Worm (Caenorhabditis elegans) whole organism, L4 larva: Measurements from ENCODE around the gene dlg-1.
A peak's percentile ranks its signal among the peaks of the same experiment; 100 is the strongest.

Source experiments
- D1046.2 ChIP-seq: fragments of 200-800 bp; sonication (Bioruptor generic); IDR thresholded peaks from 2 replicates; pipeline ENCODE4 v1.3.6; 2022; ENCODE audit warnings: missing genetic modification characterization, missing compliant biosample characterization
- F26F4.8 ChIP-seq: fragments of 200-800 bp; sonication (Bioruptor generic); conservative IDR thresholded peaks from 2 replicates; pipeline ENCODE4 v1.3.6; 2022; ENCODE audit warnings: missing genetic modification characterization, missing compliant biosample characterization
- T26A8.4 ChIP-seq: fragments of 200-800 bp; sonication (Bioruptor generic); IDR thresholded peaks from 2 replicates; pipeline ENCODE4 v1.3.6; 2022; ENCODE audit warnings: missing genetic modification characterization, missing compliant biosample characterization
- Y105C5A.15 ChIP-seq: fragments of 200-800 bp; sonication (Bioruptor generic); IDR thresholded peaks from 2 replicates; pipeline ENCODE4 v1.3.6; 2022; ENCODE audit warnings: missing genetic modification characterization, missing compliant biosample characterization
- Y5F2A.4 ChIP-seq: fragments of 200-800 bp; sonication (Bioruptor generic); optimal IDR thresholded peaks from 2 replicates; lab custom pipeline; 2018; ENCODE audit warnings: mild to moderate bottlenecking, missing genetic modification characterization, missing compliant biosample characterization
- Y75B8A.6 ChIP-seq: fragments of 200-800 bp; sonication (Bioruptor generic); IDR thresholded peaks from 2 replicates; pipeline ENCODE4 v1.3.6; 2022; ENCODE audit warnings: missing genetic modification reagents, missing genetic modification characterization, missing compliant biosample characterization
- ZK546.5 ChIP-seq, 2 experiments: sonication (generic microtip); optimal IDR thresholded peaks; 2 replicates each; lab custom pipeline; 2017; ENCODE audit warnings: missing biosample characterization in 2 of 2, missing genetic modification characterization in 2 of 2
- aha-1 ChIP-seq: fragments of 150-350 bp; peaks from one replicate; lab custom pipeline; 2014; ENCODE audit warnings: missing biosample characterization, missing genetic modification characterization
- ama-1 ChIP-seq: fragments of 150-350 bp; optimal IDR thresholded peaks from 2 replicates; lab custom pipeline; 2014; ENCODE audit warnings: inconsistent platforms, mixed read lengths
- arid-1 ChIP-seq: fragments of 200-800 bp; sonication (Bioruptor generic); conservative IDR thresholded peaks from 2 replicates; pipeline ENCODE4 v1.3.6; 2022; ENCODE audit warnings: missing genetic modification reagents, missing genetic modification characterization, missing compliant biosample characterization
- ceh-44 ChIP-seq: fragments of 200-800 bp; sonication (Bioruptor generic); IDR thresholded peaks from 2 replicates; pipeline ENCODE4 v1.3.6; 2022; ENCODE audit warnings: missing genetic modification reagents, missing genetic modification characterization, missing compliant biosample characterization
- ces-1 ChIP-seq: fragments of 150-350 bp; sonication (generic microtip); optimal IDR thresholded peaks from 4 replicates; lab custom pipeline; 2014; ENCODE audit warnings: missing biosample characterization, missing genetic modification reagents, missing genetic modification characterization
- cey-2 ChIP-seq: sonication (generic microtip); optimal IDR thresholded peaks from 3 replicates; lab custom pipeline; 2017; ENCODE audit warnings: missing genetic modification characterization, mild to moderate bottlenecking, missing compliant biosample characterization, antibody characterized with exemption, borderline replicate concordance; ENCODE audit not compliant: insufficient read depth
- daf-8 ChIP-seq: fragments of 200-800 bp; sonication (Bioruptor generic); IDR thresholded peaks from 2 replicates; pipeline ENCODE4 v1.3.6; 2022; ENCODE audit warnings: missing genetic modification characterization, missing compliant biosample characterization
- dmd-6 ChIP-seq: fragments of 200-800 bp; sonication (Bioruptor generic); IDR thresholded peaks from 2 replicates; pipeline ENCODE4 v1.3.6; 2022; ENCODE audit warnings: missing genetic modification reagents, missing genetic modification characterization, missing compliant biosample characterization
- dpl-1 ChIP-seq: fragments of 150-350 bp; optimal IDR thresholded peaks from 2 replicates; lab custom pipeline; 2014; ENCODE audit warnings: missing biosample characterization, missing genetic modification reagents, missing genetic modification characterization
- duxl-1 ChIP-seq: sonication (generic microtip); optimal IDR thresholded peaks from 2 replicates; lab custom pipeline; 2016; ENCODE audit warnings: mild to moderate bottlenecking, missing genetic modification characterization, moderate library complexity, missing compliant biosample characterization; ENCODE audit not compliant: poor library complexity
- dve-1 ChIP-seq: sonication (generic microtip); optimal IDR thresholded peaks from 2 replicates; lab custom pipeline; 2017; ENCODE audit warnings: antibody characterized with exemption, mild to moderate bottlenecking, missing genetic modification characterization, missing compliant biosample characterization; ENCODE audit not compliant: insufficient read depth
- fkh-10 ChIP-seq: fragments of 150-350 bp; optimal IDR thresholded peaks from 2 replicates; lab custom pipeline; 2014; ENCODE audit warnings: missing biosample characterization, missing genetic modification reagents, missing genetic modification characterization
- hif-1 ChIP-seq, 2 experiments: sonication (generic microtip); optimal IDR thresholded peaks; 2 replicates each; lab custom pipeline; 2016 to 2017; ENCODE audit warnings: missing compliant biosample characterization in 2 of 2, missing genetic modification characterization in 2 of 2, missing genetic modification reagents in 2 of 2, missing genotype in 2 of 2, mild to moderate bottlenecking in 1 of 2
- hlh-30 ChIP-seq: sonication (generic microtip); optimal IDR thresholded peaks from 2 replicates; lab custom pipeline; 2017; ENCODE audit warnings: antibody characterized with exemption, mild to moderate bottlenecking, missing genetic modification characterization, missing compliant biosample characterization; ENCODE audit not compliant: insufficient read depth
- hmg-1.1 ChIP-seq: fragments of 200-800 bp; sonication (Bioruptor generic); IDR thresholded peaks from 2 replicates; pipeline ENCODE4 v1.3.6; 2022; ENCODE audit warnings: missing genetic modification reagents, missing genetic modification characterization, missing compliant biosample characterization
- lim-7 ChIP-seq: fragments of 200-800 bp; sonication (Bioruptor generic); IDR thresholded peaks from 2 replicates; pipeline ENCODE4 v1.3.6; 2022; ENCODE audit warnings: missing genetic modification characterization, missing compliant biosample characterization
- lin-29 ChIP-seq: fragments of 200-800 bp; sonication (Bioruptor generic); IDR thresholded peaks from 2 replicates; pipeline ENCODE4 v1.3.6; 2022; ENCODE audit warnings: missing genetic modification reagents, missing genetic modification characterization, missing compliant biosample characterization
- madf-9 ChIP-seq: fragments of 200-800 bp; sonication (Bioruptor generic); conservative IDR thresholded peaks from 2 replicates; pipeline ENCODE4 v1.3.6; 2022; ENCODE audit warnings: missing genetic modification reagents, missing genetic modification characterization, missing compliant biosample characterization
- mdl-1 ChIP-seq, 2 experiments: fragments of 150-350 bp in 1 of 2; sonication (generic microtip) in 1 of 2; optimal IDR thresholded peaks; 2 replicates each; lab custom pipeline; 2014 to 2017; ENCODE audit warnings: missing biosample characterization in 2 of 2, missing genetic modification characterization in 2 of 2
- mxl-3 ChIP-seq: fragments of 200-800 bp; sonication (Bioruptor generic); optimal IDR thresholded peaks from 2 replicates; lab custom pipeline; 2018; ENCODE audit warnings: mild to moderate bottlenecking, missing genetic modification characterization, missing compliant biosample characterization
- nhr-48 ChIP-seq: sonication (generic microtip); optimal IDR thresholded peaks from 2 replicates; lab custom pipeline; 2016; ENCODE audit warnings: mild to moderate bottlenecking, missing genetic modification characterization, missing compliant biosample characterization
- php-3 ChIP-seq: fragments of 200-800 bp; sonication (Bioruptor generic); IDR thresholded peaks from 2 replicates; pipeline ENCODE4 v1.3.6; 2022; ENCODE audit warnings: missing genetic modification reagents, missing genetic modification characterization, missing compliant biosample characterization
- pqm-1 ChIP-seq: sonication (generic microtip); optimal IDR thresholded peaks from 2 replicates; lab custom pipeline; 2017; ENCODE audit warnings: missing biosample characterization, missing genetic modification characterization
- set-16 ChIP-seq: fragments of 200-800 bp; sonication (Bioruptor generic); IDR thresholded peaks from 2 replicates; pipeline ENCODE4 v1.3.6; 2022; ENCODE audit warnings: missing genetic modification reagents, missing genetic modification characterization, missing compliant biosample characterization
- snpc-1.2 ChIP-seq: fragments of 200-800 bp; sonication (Bioruptor generic); IDR thresholded peaks from 2 replicates; pipeline ENCODE4 v1.3.6; 2022; ENCODE audit warnings: missing genetic modification reagents, missing genetic modification characterization, missing compliant biosample characterization
- tag-97 ChIP-seq: fragments of 200-800 bp; sonication (Bioruptor generic); IDR thresholded peaks from 2 replicates; pipeline ENCODE4 v1.3.6; 2022; ENCODE audit warnings: missing genetic modification characterization, missing compliant biosample characterization
- unc-62 ChIP-seq, 3 experiments: fragments of 150-350 bp in 1 of 3; sonication (generic microtip); optimal IDR thresholded peaks in 2 of 3; peaks in 1 of 3; 1 replicate in 1 of 3; 2 replicates in 2 of 3; lab custom pipeline; 2014 to 2017; ENCODE audit warnings: missing biosample characterization in 3 of 3, missing genetic modification characterization in 3 of 3, missing genetic modification reagents in 3 of 3, missing genotype in 1 of 3
- zfp-3 ChIP-seq: fragments of 200-800 bp; sonication (Bioruptor generic); conservative IDR thresholded peaks from 2 replicates; pipeline ENCODE4 v1.3.6; 2022; ENCODE audit warnings: missing genetic modification reagents, missing genetic modification characterization, missing compliant biosample characterization
- ztf-7 ChIP-seq: fragments of 150-350 bp; optimal IDR thresholded peaks from 2 replicates; lab custom pipeline; 2014; ENCODE audit warnings: missing biosample characterization, missing genetic modification characterization

The dlg-1 gene

DNA sequence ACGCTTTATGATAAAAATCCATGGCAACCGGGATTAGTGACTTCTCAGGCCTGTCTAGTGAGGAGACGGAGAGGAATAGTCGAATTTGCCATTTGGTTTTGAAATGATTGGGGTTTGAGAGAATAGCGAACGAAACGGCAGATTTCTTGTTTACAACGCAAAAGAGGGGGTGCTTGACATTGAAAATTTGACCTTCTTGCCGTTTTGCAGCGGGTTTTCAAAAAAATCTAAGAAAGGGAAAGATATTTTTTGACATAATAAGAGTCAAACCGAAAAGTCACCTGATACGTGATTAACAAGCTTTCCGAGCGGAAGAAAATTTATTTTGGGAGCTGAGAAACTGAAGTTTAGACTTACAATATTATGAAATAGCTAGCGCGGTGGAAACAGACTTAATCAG, 38.3 kb downstream of the dlg-1 start:
- TF ChIP-seq ces-1 (GFP tag; lab: Kevin White, UChicago) (no peak), hmg-1.1 (GFP tag; lab: Robert Waterston, UW) (no peak), madf-9 (GFP tag; lab: Robert Waterston, UW) (no peak), ztf-7 (tag; lab: Kevin White, UChicago) (no peak), hif-1 (tag; optimal IDR thresholded peaks at IDR 0.05; lab: Kevin White, UChicago) (no peak), ama-1 (lab: Kevin White, UChicago) (no peak), ceh-44 (no peak), dmd-6 (no peak), lin-29 (no peak), aha-1 (tag; lab: Kevin White, UChicago) (no peak), arid-1 (GFP tag; lab: Robert Waterston, UW) (no peak), mxl-3 (no peak), tag-97 (GFP tag; lab: Robert Waterston, UW) (no peak), daf-8 (GFP tag; lab: Robert Waterston, UW) (no peak), duxl-1 (no peak)
- TF ChIP-seq, all 104 proteins: peak for 0

DNA sequence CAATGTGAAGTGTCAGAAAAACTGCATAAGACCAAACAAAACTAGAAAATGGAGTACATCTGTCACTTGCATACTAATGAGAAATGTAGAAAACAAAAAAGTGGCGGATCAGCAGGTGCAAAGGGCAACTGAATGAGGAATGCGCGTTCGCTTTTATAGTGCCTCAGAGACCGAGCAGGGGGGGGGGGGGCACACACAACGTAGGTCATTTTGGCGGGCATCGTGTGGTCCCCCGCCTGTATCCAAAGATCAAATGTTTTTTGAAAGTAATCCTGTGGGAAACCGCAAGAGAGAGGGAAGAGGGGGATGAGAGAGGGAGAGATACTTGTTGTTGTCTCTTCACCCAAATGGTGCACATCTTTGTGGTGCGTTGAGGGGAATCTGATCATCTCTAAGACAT, 38.9 kb downstream of the dlg-1 start:
- TF ChIP-seq lim-7 (GFP tag; lab: Robert Waterston, UW) (no peak), set-16 (GFP tag; lab: Robert Waterston, UW) (0 out of 2 replicates have a peak, but pooled peaks have one; percentile 16)

DNA sequence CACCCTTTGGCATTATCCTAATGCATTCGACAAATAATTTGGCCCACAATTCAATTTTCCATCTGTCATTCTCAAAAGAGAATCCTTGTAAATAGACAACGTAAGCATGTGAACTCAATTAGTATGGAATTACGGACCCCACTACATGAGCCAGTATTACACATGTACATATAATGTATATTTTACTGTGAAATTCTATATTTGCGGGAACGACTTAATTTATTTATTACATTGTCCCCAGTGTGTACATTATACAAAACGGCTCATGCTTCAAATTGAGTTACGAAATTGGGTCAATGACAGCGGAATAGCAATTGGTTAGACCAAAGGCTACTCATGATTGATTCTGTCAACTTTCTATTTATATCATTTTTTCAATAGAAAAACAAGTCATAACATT, 40.1 kb downstream of the dlg-1 start:
- TF ChIP-seq hlh-30 (tag; lab: Kevin White, UChicago): no peak
- no peak for TF ChIP-seq F26F4.8 (GFP tag; lab: Robert Waterston, UW)
- TF ChIP-seq D1046.2 (GFP tag; lab: Robert Waterston, UW): no peak
- TF ChIP-seq snpc-1.2 (GFP tag; lab: Robert Waterston, UW): no peak
- peak; percentile 14 for TF ChIP-seq dve-1 (tag; lab: Kevin White, UChicago)
- no peak for TF ChIP-seq Y105C5A.15 (GFP tag; lab: Robert Waterston, UW)
- TF ChIP-seq Y5F2A.4 (GFP tag; lab: Kevin White, UChicago): no peak
- no peak for TF ChIP-seq php-3 (GFP tag; lab: Robert Waterston, UW)
- TF ChIP-seq nhr-48 (tag; lab: Kevin White, UChicago): peak; percentile 15
- TF ChIP-seq T26A8.4 (GFP tag; lab: Robert Waterston, UW): no peak
- no peak for TF ChIP-seq ces-1 (GFP tag; lab: Kevin White, UChicago)
- TF ChIP-seq ZK546.5 (tag; optimal IDR thresholded peaks at IDR 0.05; lab: Kevin White, UChicago): no peak
- TF ChIP-seq hif-1 (tag; optimal IDR thresholded peaks at IDR 0.05; lab: Kevin White, UChicago): no peak
- TF ChIP-seq zfp-3 (GFP tag; lab: Robert Waterston, UW): 0 out of 2 replicates have a peak, but pooled peaks have one; percentile 60
- TF ChIP-seq cey-2 (tag; lab: Kevin White, UChicago): no peak
- no peak for TF ChIP-seq mdl-1 (tag; optimal IDR thresholded peaks at IDR 0.05; lab: Kevin White, UChicago)
- no peak for TF ChIP-seq Y75B8A.6 (GFP tag; lab: Robert Waterston, UW)
- no peak for TF ChIP-seq pqm-1 (tag; lab: Kevin White, UChicago)
- TF ChIP-seq fkh-10 (GFP tag; lab: Kevin White, UChicago): no peak
- peak in 1 of 2 experiments; percentile 67 for TF ChIP-seq unc-62 (GFP tag; optimal IDR thresholded peaks at IDR 0.05 in 1 of 2; lab: Kevin White, UChicago)
- no peak for TF ChIP-seq unc-62 (tag; optimal IDR thresholded peaks at IDR 0.05; lab: Kevin White, UChicago)
- TF ChIP-seq dpl-1 (GFP tag; lab: Kevin White, UChicago): no peak
- TF ChIP-seq, all 104 proteins: peak for 4
